Fruit fly (Drosophila melanogaster) whole organism, embryonic: Measurements from ENCODE around the gene Eig71Ek.

Experiments used
- ATbp ChIP-seq: fragments of 200-800 bp; sonication (Bioruptor generic); optimal IDR thresholded peaks from 2 replicates; lab custom pipeline; 2017; ENCODE audit warnings: missing biosample characterization, mild to moderate bottlenecking, missing genetic modification characterization, missing genetic modification reagents
- Abd-B ChIP-seq: fragments of 200-800 bp; sonication (Bioruptor generic); optimal IDR thresholded peaks from 2 replicates; lab custom pipeline; 2018; ENCODE audit warnings: missing biosample characterization, mild to moderate bottlenecking, missing genetic modification characterization, moderate library complexity
- C15 ChIP-seq: fragments of 200-800 bp; sonication (Bioruptor generic); IDR thresholded peaks from 3 replicates; pipeline ENCODE4 v1.3.6; 2022; ENCODE audit warnings: missing biosample characterization, missing genetic modification characterization
- CG10267 ChIP-seq: fragments of 200-800 bp; sonication (Bioruptor generic); optimal IDR thresholded peaks from 2 replicates; lab custom pipeline; 2018; ENCODE audit warnings: missing biosample characterization, mild to moderate bottlenecking, missing genetic modification characterization, moderate library complexity
- CG10959 ChIP-seq: fragments of 200-800 bp; sonication (Bioruptor generic); IDR thresholded peaks from 2 replicates; pipeline ENCODE4 v1.3.6; 2022; ENCODE audit warnings: missing biosample characterization, missing genetic modification characterization
- CG12659 ChIP-seq: fragments of 200-800 bp; sonication (Bioruptor generic); optimal IDR thresholded peaks from 3 replicates; lab custom pipeline; 2017; ENCODE audit warnings: mild to moderate bottlenecking, missing biosample characterization, missing genetic modification reagents, missing genetic modification characterization
- CG13775 ChIP-seq: fragments of 200-800 bp; sonication (Bioruptor generic); optimal IDR thresholded peaks from 3 replicates; lab custom pipeline; 2017; ENCODE audit warnings: missing biosample characterization, mild to moderate bottlenecking, missing genetic modification characterization
- CG14014 ChIP-seq: fragments of 200-800 bp; sonication (Bioruptor generic); IDR thresholded peaks from 2 replicates; pipeline ENCODE4 v1.3.6; 2022; ENCODE audit warnings: missing biosample characterization, missing genetic modification characterization
- CG14667 ChIP-seq: fragments of 200-800 bp; sonication (Bioruptor generic); IDR thresholded peaks from 2 replicates; pipeline ENCODE4 v1.3.6; 2022; ENCODE audit warnings: missing biosample characterization, missing genetic modification characterization
- CG1647 ChIP-seq: fragments of 200-800 bp; sonication (Bioruptor generic); optimal IDR thresholded peaks from 3 replicates; lab custom pipeline; 2016; ENCODE audit warnings: missing biosample characterization, missing genetic modification characterization
- CG17328 ChIP-seq: fragments of 200-800 bp; sonication (Bioruptor generic); IDR thresholded peaks from 2 replicates; pipeline ENCODE4 v1.3.6; 2022; ENCODE audit warnings: missing biosample characterization, missing genetic modification characterization
- CG17385 ChIP-seq: fragments of 200-800 bp; sonication (Bioruptor generic); optimal IDR thresholded peaks from 3 replicates; lab custom pipeline; 2018; ENCODE audit warnings: missing biosample characterization, mild to moderate bottlenecking, missing genetic modification characterization
- CG18619 ChIP-seq: fragments of 200-800 bp; sonication (Bioruptor generic); optimal IDR thresholded peaks from 3 replicates; lab custom pipeline; 2017; ENCODE audit warnings: missing biosample characterization, mild to moderate bottlenecking, missing genetic modification characterization
- CG2116 ChIP-seq: fragments of 200-800 bp; sonication (Bioruptor generic); optimal IDR thresholded peaks from 3 replicates; lab custom pipeline; 2018; ENCODE audit warnings: missing biosample characterization, mild to moderate bottlenecking, missing genetic modification characterization
- CG2712 ChIP-seq: fragments of 200-800 bp; optimal IDR thresholded peaks from 3 replicates; lab custom pipeline; 2019; ENCODE audit warnings: missing biosample characterization, mild to moderate bottlenecking, missing genetic modification characterization, moderate library complexity
- CG2889 ChIP-seq: fragments of 200-800 bp; sonication (Bioruptor generic); IDR thresholded peaks from 3 replicates; pipeline ENCODE4 v1.3.6; 2022; ENCODE audit warnings: missing biosample characterization, missing genetic modification characterization
- CG30403 ChIP-seq: fragments of 200-800 bp; sonication (Bioruptor generic); optimal IDR thresholded peaks from 3 replicates; lab custom pipeline; 2016; ENCODE audit warnings: missing biosample characterization, missing genetic modification characterization
- CG3407 ChIP-seq: fragments of 200-800 bp; sonication (Bioruptor generic); optimal IDR thresholded peaks from 2 replicates; lab custom pipeline; 2018; ENCODE audit warnings: missing biosample characterization, mild to moderate bottlenecking, missing genetic modification characterization
- CG3838 ChIP-seq: fragments of 200-800 bp; sonication (Bioruptor generic); optimal IDR thresholded peaks from 3 replicates; lab custom pipeline; 2016; ENCODE audit warnings: missing biosample characterization, missing genetic modification characterization
- CG4404 ChIP-seq: fragments of 200-800 bp; sonication (Bioruptor generic); IDR thresholded peaks from 2 replicates; pipeline ENCODE4 v1.3.6; 2022; ENCODE audit warnings: missing biosample characterization, missing genetic modification characterization
- CG4424 ChIP-seq: fragments of 200-800 bp; sonication (Bioruptor generic); optimal IDR thresholded peaks from 3 replicates; lab custom pipeline; 2016; ENCODE audit warnings: missing biosample characterization, missing genetic modification characterization
- CG6791 ChIP-seq: fragments of 200-800 bp; sonication (Bioruptor generic); IDR thresholded peaks from 3 replicates; pipeline ENCODE4 v1.3.6; 2022; ENCODE audit warnings: missing biosample characterization, missing genetic modification characterization; ENCODE audit not compliant: partially characterized antibody
- CG7839 ChIP-seq: fragments of 200-800 bp; sonication (Bioruptor generic); optimal IDR thresholded peaks from 3 replicates; lab custom pipeline; 2018; ENCODE audit warnings: missing biosample characterization, mild to moderate bottlenecking, missing genetic modification characterization, moderate library complexity
- CG8089 ChIP-seq: fragments of 200-800 bp; sonication (Bioruptor generic); optimal IDR thresholded peaks from 3 replicates; lab custom pipeline; 2016; ENCODE audit warnings: missing biosample characterization, missing genetic modification characterization
- CG9876 ChIP-seq: fragments of 200-800 bp; sonication (Bioruptor generic); optimal IDR thresholded peaks from 2 replicates; lab custom pipeline; 2016; ENCODE audit warnings: missing biosample characterization, missing genetic modification characterization
- D19A ChIP-seq: fragments of 200-800 bp; optimal IDR thresholded peaks from 3 replicates; lab custom pipeline; 2019; ENCODE audit warnings: missing biosample characterization, mild to moderate bottlenecking, missing genetic modification characterization, moderate library complexity
- Hmx ChIP-seq: fragments of 200-800 bp; sonication (Bioruptor generic); optimal IDR thresholded peaks from 2 replicates; lab custom pipeline; 2016; ENCODE audit warnings: missing biosample characterization, missing genetic modification characterization
- MTF-1 ChIP-seq: fragments of 200-800 bp; sonication (Bioruptor generic); optimal IDR thresholded peaks from 2 replicates; lab custom pipeline; 2018; ENCODE audit warnings: missing biosample characterization, mild to moderate bottlenecking, missing genetic modification characterization, borderline replicate concordance
- Max ChIP-seq: fragments of 200-800 bp; sonication (Bioruptor generic); optimal IDR thresholded peaks from 2 replicates; lab custom pipeline; 2016; ENCODE audit warnings: missing biosample characterization, mild to moderate bottlenecking, missing genetic modification characterization
- Nf-YA ChIP-seq: fragments of 200-800 bp; sonication (Bioruptor generic); IDR thresholded peaks from 2 replicates; pipeline ENCODE4 v1.3.6; 2022; ENCODE audit warnings: missing biosample characterization, missing genetic modification characterization
- Sox100B ChIP-seq: fragments of 200-800 bp; sonication (Bioruptor generic); optimal IDR thresholded peaks from 3 replicates; lab custom pipeline; 2018; ENCODE audit warnings: missing biosample characterization, mild to moderate bottlenecking, missing genetic modification characterization
- Stat92E ChIP-seq, 3 experiments: fragments of >200 bp in 2 of 3; fragments of 200-800 bp in 1 of 3; sonication (Bioruptor generic) in 1 of 3; optimal IDR thresholded peaks; 2 replicates each; lab custom pipeline; 2017 to 2019; ENCODE audit warnings: missing biosample characterization in 3 of 3, missing genetic modification characterization in 3 of 3, mild to moderate bottlenecking in 1 of 3, moderate library complexity in 1 of 3
- Xrp1 ChIP-seq: fragments of 200-800 bp; sonication (Bioruptor generic); IDR thresholded peaks from 2 replicates; pipeline ENCODE4 v1.3.6; 2022; ENCODE audit warnings: missing biosample characterization, missing genetic modification characterization
- ac ChIP-seq: fragments of 200-800 bp; sonication (Bioruptor generic); optimal IDR thresholded peaks from 3 replicates; lab custom pipeline; 2017; ENCODE audit warnings: missing biosample characterization, mild to moderate bottlenecking, missing genetic modification characterization
- bsh ChIP-seq, 2 experiments: fragments of 200-800 bp; sonication (Bioruptor generic); optimal IDR thresholded peaks; 2 replicates each; lab custom pipeline; 2017 to 2018; ENCODE audit warnings: mild to moderate bottlenecking in 2 of 2, missing biosample characterization in 2 of 2, missing genetic modification characterization in 2 of 2, moderate library complexity in 1 of 2
- chif ChIP-seq, 2 experiments: fragments of 200-800 bp; sonication (Bioruptor generic); optimal IDR thresholded peaks; 3 replicates each; lab custom pipeline; 2016; ENCODE audit warnings: missing biosample characterization in 2 of 2, missing genetic modification characterization in 2 of 2
- eve ChIP-seq, 2 experiments: fragments of >200 bp; optimal IDR thresholded peaks; 2 replicates each; lab custom pipeline; 2017; ENCODE audit warnings: missing biosample characterization in 2 of 2, missing genetic modification characterization in 2 of 2
- fd102C ChIP-seq: fragments of 200-800 bp; sonication (Bioruptor generic); optimal IDR thresholded peaks from 2 replicates; lab custom pipeline; 2018; ENCODE audit warnings: missing biosample characterization, mild to moderate bottlenecking, missing genetic modification characterization, moderate library complexity
- gcm ChIP-seq: fragments of 200-800 bp; sonication (Bioruptor generic); optimal IDR thresholded peaks from 2 replicates; lab custom pipeline; 2019; ENCODE audit warnings: missing biosample characterization, mild to moderate bottlenecking, missing genetic modification characterization, moderate library complexity
- nmo ChIP-seq: fragments of 200-800 bp; sonication (Bioruptor generic); optimal IDR thresholded peaks from 2 replicates; lab custom pipeline; 2018; ENCODE audit warnings: missing biosample characterization, mild to moderate bottlenecking, missing genetic modification characterization, moderate library complexity
- nom ChIP-seq: fragments of 200-800 bp; sonication (Bioruptor generic); optimal IDR thresholded peaks from 2 replicates; lab custom pipeline; 2017; ENCODE audit warnings: missing biosample characterization, missing genetic modification characterization, mild to moderate bottlenecking, moderate library complexity, missing genetic modification reagents
- oc ChIP-seq: fragments of 200-800 bp; sonication (Bioruptor generic); optimal IDR thresholded peaks from 2 replicates; lab custom pipeline; 2018; ENCODE audit warnings: missing biosample characterization, mild to moderate bottlenecking, missing genetic modification characterization, moderate library complexity
- onecut ChIP-seq: fragments of 200-800 bp; sonication (Bioruptor generic); IDR thresholded peaks from 2 replicates; pipeline ENCODE4 v1.3.6; 2022; ENCODE audit warnings: missing biosample characterization, missing genetic modification characterization
- sens ChIP-seq: fragments of 200-800 bp; sonication (Bioruptor generic); peaks from one replicate; lab custom pipeline; 2016; ENCODE audit warnings: missing biosample characterization, missing genetic modification characterization
- tap ChIP-seq: fragments of 200-800 bp; optimal IDR thresholded peaks from 3 replicates; lab custom pipeline; 2019; ENCODE audit warnings: missing biosample characterization, mild to moderate bottlenecking, missing genetic modification characterization, moderate library complexity
- unpg ChIP-seq: fragments of 200-800 bp; sonication (Bioruptor generic); optimal IDR thresholded peaks from 3 replicates; lab custom pipeline; 2018; ENCODE audit warnings: missing biosample characterization, mild to moderate bottlenecking, missing genetic modification characterization, moderate library complexity
- vvl ChIP-seq: fragments of 200-800 bp; sonication (Bioruptor generic); IDR thresholded peaks from 2 replicates; pipeline ENCODE4 v1.3.6; 2022; ENCODE audit warnings: missing biosample characterization, missing genetic modification characterization
- zen ChIP-seq: fragments of 200-800 bp; sonication (Bioruptor generic); optimal IDR thresholded peaks from 3 replicates; lab custom pipeline; 2018; ENCODE audit warnings: missing biosample characterization, mild to moderate bottlenecking, missing genetic modification characterization, moderate library complexity
- zfh1 ChIP-seq: fragments of 200-800 bp; sonication (Bioruptor generic); IDR thresholded peaks from 3 replicates; pipeline ENCODE4 v1.3.6; 2022; ENCODE audit warnings: missing biosample characterization, missing genetic modification characterization

Gene Eig71Ek

dm6 chr3L:15700338-15700966 lies 39.4 kb downstream of the Eig71Ek start (continued):
- TF ChIP-seq ac (GFP tag; lab: Kevin White, UChicago) (peak; percentile 80), Sox100B (GFP tag; lab: Kevin White, UChicago) (no peak), CG10267 (tag; lab: Kevin White, UChicago) (peak; percentile 60), CG7839 (tag; lab: Kevin White, UChicago) (peak; percentile 57), unpg (peak; percentile 45), CG12659 (GFP tag; lab: Kevin White, UChicago) (no peak), zfh1 (GFP tag; lab: Robert Waterston, UW) (0 out of 3 replicates have a peak, but pooled peaks have one; percentile 21), CG17385 (GFP tag; lab: Kevin White, UChicago) (peak; percentile 70), CG8089 (no peak), CG6791 (GFP tag; lab: Robert Waterston, UW) (0 out of 3 replicates have a peak, but pooled peaks have one; percentile 13), zen (tag; lab: Kevin White, UChicago) (peak; percentile 73), vvl (GFP tag; lab: Robert Waterston, UW) (no peak), tap (tag; lab: Kevin White, UChicago) (no peak), Stat92E (GFP tag; optimal IDR thresholded peaks at IDR 0.05; lab: Kevin White, UChicago) (peak in 1 of 3 experiments; percentile 23), CG14667 (GFP tag; lab: Robert Waterston, UW) (no peak), D19A (tag; lab: Kevin White, UChicago) (peak; percentile 69), CG4424 (GFP tag; lab: Kevin White, UChicago) (peak; percentile 49), onecut (GFP tag; lab: Robert Waterston, UW) (no peak), Abd-B (GFP tag; lab: Kevin White, UChicago) (peak; percentile 48), CG14014 (GFP tag; lab: Robert Waterston, UW) (no peak), CG13775 (GFP tag; lab: Kevin White, UChicago) (peak; percentile 76), CG17328 (peak; percentile 25; the same call in 1 of the 2 replicates), fd102C (peak; percentile 77), CG2712 (tag; lab: Kevin White, UChicago) (peak; percentile 81), CG18619 (GFP tag; lab: Kevin White, UChicago) (peak; percentile 6), nom (no peak), C15 (no peak), CG3838 (no peak), oc (tag; lab: Kevin White, UChicago) (no peak), sens (GFP tag; lab: Kevin White, UChicago) (peak; percentile 89), CG4404 (GFP tag; lab: Robert Waterston, UW) (peak; percentile 54), CG1647 (GFP tag; lab: Kevin White, UChicago) (no peak), chif (GFP tag; optimal IDR thresholded peaks at IDR 0.05; lab: Kevin White, UChicago) (peak in 1 of 2 experiments; percentile 58), CG10959 (GFP tag; lab: Robert Waterston, UW) (peak; percentile 46; the same call in 1 of the 2 replicates), CG2116 (GFP tag; lab: Kevin White, UChicago) (peak; percentile 4), CG30403 (GFP tag; lab: Kevin White, UChicago) (peak; percentile 36), Hmx (peak; percentile 4), bsh (GFP tag; optimal IDR thresholded peaks at IDR 0.05; lab: Kevin White, UChicago) (peak; percentile 55 to 59), CG3407 (GFP tag; lab: Kevin White, UChicago) (peak; percentile 25), Xrp1 (GFP tag; lab: Robert Waterston, UW) (peak; percentile 47; the same call in 1 of the 2 replicates), Max (GFP tag; lab: Kevin White, UChicago) (no peak), MTF-1 (GFP tag; lab: Kevin White, UChicago) (no peak), CG9876 (GFP tag; lab: Kevin White, UChicago) (no peak), ATbp (GFP tag; lab: Kevin White, UChicago) (no peak), eve (GFP tag; optimal IDR thresholded peaks at IDR 0.05; lab: Kevin White, UChicago) (peak in 1 of 2 experiments; percentile 60), CG2889 (no peak), nmo (peak; percentile 82), gcm (peak; percentile 56), Nf-YA (no peak)
